Fruit fly (Drosophila melanogaster) Kc167 (cell line): ENCODE results near the gene CG34109.

ENCODE experiments used
- Myc ChIP-seq: fragments of >200 bp; optimal IDR thresholded peaks from 2 replicates; lab custom pipeline; 2017; ENCODE audit warnings: missing external identifiers
- Sin3A ChIP-seq: fragments of >200 bp; optimal IDR thresholded peaks from 2 replicates; lab custom pipeline; 2018; ENCODE audit warnings: missing external identifiers
- h ChIP-seq: fragments of >200 bp; optimal IDR thresholded peaks from 3 replicates; lab custom pipeline; 2018; ENCODE audit warnings: missing external identifiers
- insv ChIP-seq: fragments of >200 bp; optimal IDR thresholded peaks from 3 replicates; lab custom pipeline; 2018; ENCODE audit warnings: missing external identifiers
- psq ChIP-seq: fragments of >200 bp; optimal IDR thresholded peaks from 2 replicates; lab custom pipeline; 2017; ENCODE audit warnings: missing external identifiers
- ttk ChIP-seq: sonication (Bioruptor generic); optimal IDR thresholded peaks from 2 replicates; lab custom pipeline; 2017; ENCODE audit warnings: missing external identifiers

CG34109 gene

DNA sequence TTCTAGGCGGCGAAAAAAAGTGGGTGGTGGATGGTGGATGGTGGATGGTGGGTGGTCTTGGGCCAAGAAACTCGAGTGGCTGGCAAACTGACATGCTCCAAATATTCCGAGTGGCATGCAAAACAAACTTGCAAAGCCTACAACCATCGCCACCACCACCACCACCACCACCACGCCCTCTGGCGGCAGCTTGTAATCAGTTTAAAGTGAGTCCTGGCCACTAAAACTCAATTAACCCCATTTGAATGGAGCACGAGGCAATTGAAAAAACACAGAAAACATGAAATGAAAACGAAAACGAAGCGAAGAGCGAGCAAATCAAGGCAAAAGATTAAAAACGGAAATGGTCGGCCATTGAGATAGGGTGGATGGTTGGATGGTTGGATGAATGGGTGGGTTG is 30.1 kb downstream of the CG34109 start:
- TF ChIP-seq ttk (lab: Kevin White, UChicago) (no peak), insv (lab: Kevin White, UChicago) (no peak), Myc (lab: Kevin White, UChicago) (no peak), psq (lab: Kevin White, UChicago) (no peak), h (no peak), Sin3A (lab: Kevin White, UChicago) (no peak)

DNA sequence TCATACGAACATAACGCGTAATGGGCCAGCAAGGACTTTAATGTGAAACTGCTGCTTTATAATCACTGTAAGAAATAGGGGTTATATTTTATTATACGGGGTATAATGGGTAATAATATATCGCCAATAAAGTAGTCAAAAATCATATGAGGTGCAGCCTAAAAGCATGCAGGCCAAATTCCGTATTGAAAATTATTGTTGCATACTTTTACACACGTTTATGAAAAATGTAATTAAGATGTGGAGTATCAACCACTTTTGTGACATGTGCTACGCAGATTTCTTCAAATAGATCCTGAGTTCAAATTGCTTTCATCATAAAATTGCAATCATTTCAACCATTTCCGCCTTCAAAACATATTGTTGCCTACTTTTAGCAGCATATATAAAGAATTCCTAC is 36.9 kb downstream of the CG34109 start:
- TF ChIP-seq Myc (lab: Kevin White, UChicago) (no peak), ttk (lab: Kevin White, UChicago) (no peak), h (no peak), insv (lab: Kevin White, UChicago) (no peak), psq (lab: Kevin White, UChicago) (no peak), Sin3A (lab: Kevin White, UChicago) (no peak)

DNA sequence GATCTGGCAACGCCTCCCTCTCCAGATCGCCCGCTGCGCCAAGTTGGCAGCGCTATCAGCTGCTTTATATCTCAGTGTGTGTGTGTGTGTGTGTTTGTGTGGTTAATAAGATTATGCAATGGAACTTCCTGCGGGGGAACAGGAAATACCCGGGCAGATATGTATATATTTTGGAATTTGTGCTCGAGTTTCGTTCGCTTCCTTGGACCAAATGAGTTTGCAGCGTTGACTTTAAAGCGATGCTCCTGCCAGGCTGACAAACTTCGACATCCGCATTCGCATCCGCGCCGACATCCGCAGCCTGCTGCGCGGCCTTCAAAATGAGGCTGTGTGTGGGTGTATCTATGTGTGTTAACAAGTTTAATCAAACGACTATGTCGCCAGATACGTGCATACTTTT is 49.4 kb downstream of the CG34109 start:
- TF ChIP-seq insv (lab: Kevin White, UChicago) (no peak), psq (lab: Kevin White, UChicago) (no peak), h (no peak), ttk (lab: Kevin White, UChicago) (no peak), Sin3A (lab: Kevin White, UChicago) (no peak), Myc (lab: Kevin White, UChicago) (no peak)

DNA sequence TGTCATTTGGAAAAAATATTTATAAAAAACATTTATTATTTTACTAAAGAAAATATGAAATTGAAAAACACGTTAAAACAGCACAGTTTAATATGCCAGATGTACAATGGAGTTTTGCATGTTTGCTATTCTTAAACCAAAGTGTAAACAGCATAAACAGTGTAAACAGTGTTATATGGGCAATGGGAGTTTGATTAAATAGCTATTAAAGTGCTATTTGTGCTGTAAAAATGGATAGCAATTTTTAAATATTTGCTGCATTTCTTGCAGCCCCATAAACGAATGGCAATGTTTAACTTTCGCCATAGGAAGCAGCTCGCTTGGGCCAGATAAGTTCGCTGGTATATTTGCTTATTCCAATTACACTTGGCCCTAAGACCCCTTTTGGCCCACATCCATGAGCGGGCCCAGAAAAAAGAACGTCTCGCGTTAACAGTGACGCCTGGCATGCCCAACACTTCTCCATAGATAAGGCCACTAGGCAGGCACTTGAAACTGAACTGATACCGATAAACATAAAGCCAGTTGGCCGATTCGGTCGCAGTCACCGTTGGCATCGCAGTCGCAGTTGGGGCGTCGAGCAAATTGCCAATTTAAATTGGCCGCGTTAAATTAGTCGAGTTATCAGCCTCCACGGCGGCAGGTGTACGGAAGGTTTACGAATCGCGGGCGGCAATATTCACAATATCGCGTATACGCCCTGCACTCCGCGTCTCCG is 50.5 kb downstream of the CG34109 start, which contains the start of gene CG4839:
Gene CG4839, plus strand, starts transcription at position 541 of the 718 bp plus-strand sequence.
- TF ChIP-seq h = no peak

DNA sequence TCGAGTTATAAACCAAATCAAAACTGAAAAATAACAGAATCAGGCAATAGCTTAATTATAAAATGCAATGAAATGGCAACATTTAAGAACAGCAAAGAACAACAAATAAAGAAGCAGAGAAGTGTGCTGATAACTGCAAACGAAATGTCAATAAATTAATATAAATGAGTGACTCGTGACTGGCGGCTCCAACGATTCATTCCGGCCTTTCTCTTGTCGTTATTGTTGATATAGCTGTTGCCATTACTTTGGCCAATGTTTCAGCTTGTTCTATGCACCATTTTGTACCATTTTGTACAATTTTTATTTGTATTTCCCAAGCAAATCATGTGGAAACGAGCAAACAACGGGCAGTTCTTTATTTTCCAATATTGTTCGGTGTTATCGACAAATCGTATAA is 51.7 kb downstream of the CG34109 start:
- TF ChIP-seq Sin3A (lab: Kevin White, UChicago) (no peak), insv (lab: Kevin White, UChicago) (no peak), psq (lab: Kevin White, UChicago) (no peak), Myc (lab: Kevin White, UChicago) (no peak), h (no peak), ttk (lab: Kevin White, UChicago) (no peak)

DNA sequence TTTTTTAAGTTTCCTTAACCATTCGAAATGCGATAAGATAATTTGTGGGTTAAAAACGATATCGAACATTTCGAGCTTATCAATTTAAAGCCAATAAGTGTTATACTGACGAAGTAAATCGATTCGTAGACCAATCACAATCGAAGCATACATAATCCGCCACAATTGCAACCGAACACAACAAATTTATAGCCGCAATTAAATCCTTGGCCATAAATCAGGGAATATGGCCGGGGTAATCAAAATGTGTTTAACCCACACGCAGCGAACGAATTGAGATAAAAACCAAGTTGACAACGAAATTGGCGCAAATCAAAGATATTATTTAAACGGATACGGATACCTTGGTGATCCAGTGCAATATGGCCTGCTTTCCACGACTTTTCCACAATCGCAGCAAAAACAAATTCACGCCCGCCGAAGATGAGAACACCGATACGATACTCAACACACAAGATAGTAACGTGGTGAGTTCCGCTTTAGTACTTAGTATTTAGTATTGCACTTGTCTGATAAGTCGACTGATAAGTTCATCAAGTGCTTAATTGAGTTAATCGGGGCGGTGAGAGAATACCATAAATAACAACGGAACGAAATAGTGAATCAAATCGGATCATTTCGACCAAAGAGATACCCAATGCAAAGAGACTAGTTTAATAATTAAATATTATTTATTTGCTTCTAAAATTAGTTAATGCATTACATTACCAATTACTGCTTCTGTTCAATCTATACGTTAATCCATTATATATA is 53.0 kb downstream of the CG34109 start:
- TF ChIP-seq psq (lab: Kevin White, UChicago) = no peak
- no peak for TF ChIP-seq h
- TF ChIP-seq insv (lab: Kevin White, UChicago) = no peak
- TF ChIP-seq Myc (lab: Kevin White, UChicago) = no peak
- TF ChIP-seq ttk (lab: Kevin White, UChicago) = no peak
- TF ChIP-seq Sin3A (lab: Kevin White, UChicago) = no peak

DNA sequence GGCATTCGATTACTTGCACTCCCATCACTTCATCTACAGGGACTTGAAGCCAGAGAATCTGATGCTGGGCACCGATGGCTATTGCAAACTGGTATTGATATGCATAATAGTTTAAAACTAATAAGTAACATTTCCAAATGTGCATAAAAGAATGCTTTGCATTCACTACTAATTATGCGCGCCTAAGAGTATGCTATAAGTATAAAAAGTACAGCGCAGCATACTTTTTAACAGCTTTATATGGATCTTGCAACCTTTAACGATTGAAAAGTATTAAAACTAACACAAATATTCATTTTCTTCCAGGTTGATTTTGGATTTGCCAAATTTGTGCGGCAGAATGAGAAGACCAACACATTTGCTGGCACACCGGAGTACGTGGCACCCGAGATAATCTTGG is 60.5 kb downstream of the CG34109 start:
- TF ChIP-seq Sin3A (lab: Kevin White, UChicago) = no peak
- no peak for TF ChIP-seq h
- TF ChIP-seq ttk (lab: Kevin White, UChicago) = no peak
- TF ChIP-seq psq (lab: Kevin White, UChicago) = no peak
- TF ChIP-seq insv (lab: Kevin White, UChicago) = no peak
- TF ChIP-seq Myc (lab: Kevin White, UChicago) = no peak

DNA sequence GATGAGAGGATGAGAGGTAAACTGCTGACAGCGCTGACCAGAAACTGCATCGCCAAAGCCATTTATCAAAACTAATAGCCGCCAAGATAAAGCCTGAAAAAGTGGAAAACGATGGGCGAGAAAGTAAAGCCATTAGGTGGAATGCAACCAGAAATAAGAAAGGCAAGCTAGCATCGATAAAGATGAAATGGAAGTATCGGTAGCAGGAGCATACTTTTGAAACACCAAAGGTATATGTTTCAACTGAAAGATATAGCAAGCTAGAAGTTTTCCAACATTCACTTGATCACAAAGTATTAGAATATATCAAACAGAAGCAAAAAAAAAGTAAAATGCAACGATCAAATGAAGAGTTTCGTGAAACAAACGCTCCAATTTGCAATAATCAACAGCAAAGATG is 78.5 kb downstream of the CG34109 start, which contains the start of gene CG13137:
Gene CG13137, plus strand, starts transcription at position 301 of the 400 bp plus-strand sequence.
- no peak for TF ChIP-seq ttk (lab: Kevin White, UChicago)
- TF ChIP-seq Myc (lab: Kevin White, UChicago) = no peak
- TF ChIP-seq psq (lab: Kevin White, UChicago) = no peak
- TF ChIP-seq h = no peak
- TF ChIP-seq Sin3A (lab: Kevin White, UChicago) = no peak
- TF ChIP-seq insv (lab: Kevin White, UChicago) = no peak
